Worm (Caenorhabditis elegans) whole organism, L1 larva: ENCODE data around the gene ehs-1.

Experiments used
- ceh-90 ChIP-seq: sonication (generic microtip); optimal IDR thresholded peaks from 2 replicates; lab custom pipeline; 2016; ENCODE audit warnings: missing genetic modification characterization, missing compliant biosample characterization
- egl-13 ChIP-seq: sonication (generic microtip); optimal IDR thresholded peaks from 2 replicates; lab custom pipeline; 2016; ENCODE audit warnings: missing genotype, missing genetic modification reagents, missing genetic modification characterization, missing compliant biosample characterization
- fkh-8 ChIP-seq: sonication (generic microtip); optimal IDR thresholded peaks from 2 replicates; lab custom pipeline; 2016; ENCODE audit warnings: mild to moderate bottlenecking, missing genetic modification characterization, missing compliant biosample characterization
- lir-3 ChIP-seq: sonication (generic microtip); optimal IDR thresholded peaks from 2 replicates; lab custom pipeline; 2016; ENCODE audit warnings: mild to moderate bottlenecking, missing genetic modification characterization, moderate library complexity, missing compliant biosample characterization; ENCODE audit not compliant: poor library complexity
- nhr-237 ChIP-seq: fragments of 150-350 bp; optimal IDR thresholded peaks from 2 replicates; lab custom pipeline; 2014; ENCODE audit warnings: missing biosample characterization, missing genetic modification characterization
- nhr-28 ChIP-seq: fragments of 150-350 bp; optimal IDR thresholded peaks from 2 replicates; lab custom pipeline; 2014; ENCODE audit warnings: missing biosample characterization, missing genetic modification characterization
- nhr-76 ChIP-seq: sonication (generic microtip); optimal IDR thresholded peaks from 2 replicates; lab custom pipeline; 2017; ENCODE audit warnings: missing biosample characterization, missing genetic modification characterization
- nhr-90 ChIP-seq: sonication (generic microtip); optimal IDR thresholded peaks from 2 replicates; lab custom pipeline; 2016; ENCODE audit warnings: mild to moderate bottlenecking, missing genetic modification characterization, missing compliant biosample characterization; ENCODE audit not compliant: poor library complexity
- sptf-1 ChIP-seq: fragments of 150-350 bp; optimal IDR thresholded peaks from 2 replicates; lab custom pipeline; 2014; ENCODE audit warnings: missing biosample characterization, missing genetic modification characterization

- no peak for TF ChIP-seq nhr-28 (tag; lab: Kevin White, UChicago)
- no peak for TF ChIP-seq ceh-90 (tag; lab: Kevin White, UChicago)
- no peak for TF ChIP-seq nhr-90 (tag; lab: Kevin White, UChicago)
- TF ChIP-seq egl-13 (tag; lab: Kevin White, UChicago) = no peak
- TF ChIP-seq nhr-76 (tag; lab: Kevin White, UChicago) = no peak
- no peak for TF ChIP-seq fkh-8 (tag; lab: Kevin White, UChicago)
- no peak for TF ChIP-seq lir-3 (tag; lab: Kevin White, UChicago)
- TF ChIP-seq nhr-237 (tag; lab: Kevin White, UChicago) = no peak
- no peak for TF ChIP-seq sptf-1 (tag; lab: Kevin White, UChicago)
Observed at ce11 chrII:5810230-5810629, 10.3 kb upstream of the ehs-1 start, which contains the start of the genes msp-64 and ZK1248.5.
